Worm (Caenorhabditis elegans) whole organism, early embryonic: ENCODE results near the gene K09F6.7.

Source experiments
- B0310.2 ChIP-seq: sonication (generic microtip); optimal IDR thresholded peaks from 2 replicates; lab custom pipeline; 2016; ENCODE audit warnings: mild to moderate bottlenecking, missing genetic modification characterization, missing compliant biosample characterization
- F13C5.2 ChIP-seq: sonication (generic microtip); optimal IDR thresholded peaks from 2 replicates; lab custom pipeline; 2017; ENCODE audit warnings: mild to moderate bottlenecking, missing genetic modification characterization, inconsistent platforms, missing compliant biosample characterization
- aly-1 ChIP-seq: sonication (generic microtip); optimal IDR thresholded peaks from 2 replicates; lab custom pipeline; 2016; ENCODE audit warnings: missing genetic modification characterization, missing compliant biosample characterization
- ama-1 ChIP-seq: fragments of 150-350 bp; optimal IDR thresholded peaks from 2 replicates; lab custom pipeline; 2014
- ceh-13 ChIP-seq: fragments of 200-800 bp; sonication (Bioruptor generic); optimal IDR thresholded peaks from 2 replicates; lab custom pipeline; 2018; ENCODE audit warnings: mild to moderate bottlenecking, missing genetic modification characterization, missing compliant biosample characterization
- ceh-36 ChIP-seq: sonication (generic microtip); optimal IDR thresholded peaks from 2 replicates; lab custom pipeline; 2016; ENCODE audit warnings: missing genetic modification characterization, inconsistent platforms, missing compliant biosample characterization
- ets-7 ChIP-seq: sonication (generic microtip); optimal IDR thresholded peaks from 2 replicates; lab custom pipeline; 2016; ENCODE audit warnings: missing genotype, missing genetic modification characterization, missing compliant biosample characterization
- flt-1 ChIP-seq: fragments of 200-800 bp; sonication (Bioruptor generic); IDR thresholded peaks from 2 replicates; pipeline ENCODE4 v1.3.6; 2022; ENCODE audit warnings: missing genetic modification characterization, missing compliant biosample characterization
- hmbx-1 ChIP-seq: sonication (generic microtip); optimal IDR thresholded peaks from 2 replicates; lab custom pipeline; 2016; ENCODE audit warnings: mild to moderate bottlenecking, missing genetic modification characterization, missing compliant biosample characterization
- hmg-4 ChIP-seq: fragments of 200-800 bp; sonication (Bioruptor generic); optimal IDR thresholded peaks from 2 replicates; lab custom pipeline; 2018; ENCODE audit warnings: mild to moderate bottlenecking, missing genetic modification characterization, missing compliant biosample characterization
- hnd-1 ChIP-seq: sonication (generic microtip); optimal IDR thresholded peaks from 2 replicates; lab custom pipeline; 2016; ENCODE audit warnings: missing genetic modification characterization, missing compliant biosample characterization
- pes-1 ChIP-seq: fragments of 200-800 bp; sonication (Bioruptor generic); IDR thresholded peaks from 2 replicates; pipeline ENCODE4 v1.3.6; 2022; ENCODE audit warnings: missing genetic modification reagents, missing genetic modification characterization, missing compliant biosample characterization
- scrt-1 ChIP-seq: fragments of 200-800 bp; sonication (Bioruptor generic); IDR thresholded peaks from 2 replicates; pipeline ENCODE4 v1.3.6; 2022; ENCODE audit warnings: missing genetic modification characterization, missing compliant biosample characterization
- sea-1 ChIP-seq: fragments of 200-800 bp; sonication (Bioruptor generic); conservative IDR thresholded peaks from 2 replicates; pipeline ENCODE4 v1.3.6; 2022; ENCODE audit warnings: missing genetic modification characterization, missing compliant biosample characterization
- tbx-11 ChIP-seq: fragments of 200-800 bp; sonication (Bioruptor generic); IDR thresholded peaks from 2 replicates; pipeline ENCODE4 v1.3.6; 2022; ENCODE audit warnings: missing genetic modification characterization, missing compliant biosample characterization
- tbx-37 ChIP-seq: fragments of 200-800 bp; sonication (Bioruptor generic); conservative IDR thresholded peaks from 2 replicates; pipeline ENCODE4 v1.3.6; 2022; ENCODE audit warnings: missing genetic modification reagents, missing genetic modification characterization, missing compliant biosample characterization
- tra-4 ChIP-seq: sonication (generic microtip); optimal IDR thresholded peaks from 2 replicates; lab custom pipeline; 2017; ENCODE audit warnings: missing genetic modification characterization, missing compliant biosample characterization

Gene K09F6.7

ce11 chrII:2300861-2301260 lies 8.9 kb upstream of the K09F6.7 start, which contains the start of gene B0281.5:
Gene B0281.5, minus strand, starts transcription at chrII:2300961.
- TF ChIP-seq hmg-4 (GFP tag; lab: Kevin White, UChicago) (no peak), F13C5.2 (tag; lab: Kevin White, UChicago) (no peak), ceh-36 (tag; lab: Kevin White, UChicago) (no peak), tbx-11 (GFP tag; lab: Robert Waterston, UW) (no peak), hmbx-1 (tag; lab: Kevin White, UChicago) (no peak), hnd-1 (tag; lab: Kevin White, UChicago) (no peak), sea-1 (GFP tag; lab: Robert Waterston, UW) (no peak)

ce11 chrII:2298742-2299141 lies 6.8 kb upstream of the K09F6.7 start, which contains the start of gene B0281.4:
Gene B0281.4, minus strand, starts transcription at chrII:2298842.
- no peak for TF ChIP-seq ceh-36 (tag; lab: Kevin White, UChicago)
- no peak for TF ChIP-seq hmbx-1 (tag; lab: Kevin White, UChicago)
- TF ChIP-seq flt-1 (GFP tag; lab: Robert Waterston, UW), result no peak
- TF ChIP-seq ets-7 (tag; lab: Kevin White, UChicago), result no peak
- no peak for TF ChIP-seq tbx-37 (GFP tag; lab: Robert Waterston, UW)
- TF ChIP-seq sea-1 (GFP tag; lab: Robert Waterston, UW), result no peak
- TF ChIP-seq hmg-4 (GFP tag; lab: Kevin White, UChicago), result no peak
- TF ChIP-seq tbx-11 (GFP tag; lab: Robert Waterston, UW), result no peak
- TF ChIP-seq ceh-13 (GFP tag; lab: Kevin White, UChicago), result no peak
- TF ChIP-seq B0310.2, result no peak
- no peak for TF ChIP-seq aly-1 (tag; lab: Kevin White, UChicago)
- no peak for TF ChIP-seq tra-4 (tag; lab: Kevin White, UChicago)
- TF ChIP-seq pes-1, result no peak
- no peak for TF ChIP-seq ama-1 (lab: Kevin White, UChicago)

ce11 chrII:2295817-2296315 lies 3.9 kb upstream of the K09F6.7 start, which contains the start of gene fbxc-25:
Gene fbxc-25, minus strand, starts transcription at chrII:2296265.
- TF ChIP-seq tbx-37 (GFP tag; lab: Robert Waterston, UW) (no peak), ceh-13 (GFP tag; lab: Kevin White, UChicago) (no peak), sea-1 (GFP tag; lab: Robert Waterston, UW) (no peak), tbx-11 (GFP tag; lab: Robert Waterston, UW) (no peak), aly-1 (tag; lab: Kevin White, UChicago) (no peak), hnd-1 (tag; lab: Kevin White, UChicago) (no peak), hmg-4 (GFP tag; lab: Kevin White, UChicago) (no peak), scrt-1 (GFP tag; lab: Robert Waterston, UW) (no peak), ama-1 (lab: Kevin White, UChicago) (no peak), tra-4 (tag; lab: Kevin White, UChicago) (no peak), F13C5.2 (tag; lab: Kevin White, UChicago) (no peak), flt-1 (GFP tag; lab: Robert Waterston, UW) (no peak), hmbx-1 (tag; lab: Kevin White, UChicago) (no peak), B0310.2 (no peak), ets-7 (tag; lab: Kevin White, UChicago) (no peak), ceh-36 (tag; lab: Kevin White, UChicago) (no peak), pes-1 (no peak)

- TF ChIP-seq sea-1 (GFP tag; lab: Robert Waterston, UW) (no peak), ets-7 (tag; lab: Kevin White, UChicago) (no peak), tra-4 (tag; lab: Kevin White, UChicago) (no peak), hmbx-1 (tag; lab: Kevin White, UChicago) (no peak), hnd-1 (tag; lab: Kevin White, UChicago) (no peak), B0310.2 (no peak), ceh-36 (tag; lab: Kevin White, UChicago) (no peak), aly-1 (tag; lab: Kevin White, UChicago) (no peak), F13C5.2 (tag; lab: Kevin White, UChicago) (no peak), ceh-13 (GFP tag; lab: Kevin White, UChicago) (no peak)
Observed at ce11 chrII:2292549-2292948, 622 bp upstream of the K09F6.7 start.

ce11 chrII:2289441-2289840 lies 2.5 kb downstream of the K09F6.7 start:
- TF ChIP-seq aly-1 (tag; lab: Kevin White, UChicago), result no peak
- TF ChIP-seq sea-1 (GFP tag; lab: Robert Waterston, UW), result no peak
- TF ChIP-seq B0310.2, result no peak
- no peak for TF ChIP-seq scrt-1 (GFP tag; lab: Robert Waterston, UW)
- TF ChIP-seq F13C5.2 (tag; lab: Kevin White, UChicago), result no peak
- no peak for TF ChIP-seq hmg-4 (GFP tag; lab: Kevin White, UChicago)
- no peak for TF ChIP-seq hnd-1 (tag; lab: Kevin White, UChicago)
- no peak for TF ChIP-seq ceh-13 (GFP tag; lab: Kevin White, UChicago)
- no peak for TF ChIP-seq tbx-11 (GFP tag; lab: Robert Waterston, UW)
- TF ChIP-seq hmbx-1 (tag; lab: Kevin White, UChicago), result no peak
- TF ChIP-seq ets-7 (tag; lab: Kevin White, UChicago), result no peak
- TF ChIP-seq pes-1, result no peak
- TF ChIP-seq tbx-37 (GFP tag; lab: Robert Waterston, UW), result no peak
- no peak for TF ChIP-seq flt-1 (GFP tag; lab: Robert Waterston, UW)
- TF ChIP-seq ceh-36 (tag; lab: Kevin White, UChicago), result no peak
- TF ChIP-seq ama-1 (lab: Kevin White, UChicago), result no peak
- no peak for TF ChIP-seq tra-4 (tag; lab: Kevin White, UChicago)

- TF ChIP-seq hnd-1 (tag; lab: Kevin White, UChicago) (no peak), ceh-36 (tag; lab: Kevin White, UChicago) (no peak), tra-4 (tag; lab: Kevin White, UChicago) (no peak), scrt-1 (GFP tag; lab: Robert Waterston, UW) (no peak), sea-1 (GFP tag; lab: Robert Waterston, UW) (no peak), ama-1 (lab: Kevin White, UChicago) (no peak), hmbx-1 (tag; lab: Kevin White, UChicago) (no peak), ceh-13 (GFP tag; lab: Kevin White, UChicago) (no peak), flt-1 (GFP tag; lab: Robert Waterston, UW) (no peak), aly-1 (tag; lab: Kevin White, UChicago) (no peak)
Observed at ce11 chrII:2288798-2289197, 3.1 kb downstream of the K09F6.7 start, which contains the start of the genes K09F6.10 and K09F6.13. Gene K09F6.10, minus strand, starts transcription at chrII:2288883. Gene K09F6.13, plus strand, starts transcription at chrII:2289114.
